Worm (Caenorhabditis elegans): ENCODE data around the gene C02F5.12.

Gene C02F5.12

DNA sequence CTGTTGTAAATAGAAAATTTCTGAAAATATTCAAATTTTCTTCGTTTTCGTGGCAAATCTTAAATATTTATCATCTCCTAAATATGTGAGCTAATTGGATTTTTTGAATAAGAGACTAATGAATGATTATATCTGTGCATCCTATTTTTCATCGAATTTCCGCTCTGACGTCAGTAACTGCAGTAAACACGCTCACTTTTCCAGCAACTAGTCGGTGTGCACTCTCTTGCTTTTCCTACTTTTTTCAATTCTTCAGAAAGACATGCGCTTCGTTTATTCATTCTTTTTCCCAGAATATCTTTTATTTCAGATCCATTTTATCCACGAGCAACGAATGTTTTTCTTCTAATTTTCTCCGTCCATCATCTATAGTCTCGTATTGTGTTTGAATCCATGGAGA is 13.3 kb downstream of the C02F5.12 start (continued):
- TF ChIP-seq zip-11 (GFP tag; IDR thresholded peaks at IDR 0.05) (no peak), tag-97 (GFP tag; IDR thresholded peaks at IDR 0.05) (no peak), php-3 (GFP tag; IDR thresholded peaks at IDR 0.05) (no peak), tra-1 (GFP tag; IDR thresholded peaks at IDR 0.05) (no peak), attf-4 (tag; optimal IDR thresholded peaks at IDR 0.05) (no peak), R02D3.7 (tag; optimal IDR thresholded peaks at IDR 0.05) (no peak), nhr-77 (tag; optimal IDR thresholded peaks at IDR 0.05) (no peak), aly-2 (tag; optimal IDR thresholded peaks at IDR 0.05) (no peak), nhr-42 (GFP tag; IDR thresholded peaks at IDR 0.05) (no peak)

- TF ChIP-seq nhr-102 (tag; optimal IDR thresholded peaks at IDR 0.05) (no peak), hlh-11 (tag; optimal IDR thresholded peaks at IDR 0.05) (no peak), spr-1 (tag; optimal IDR thresholded peaks at IDR 0.05) (no peak), ceh-32 (tag; optimal IDR thresholded peaks at IDR 0.05; ENCODE audit: poor library complexity) (no peak), nhr-11 (tag; optimal IDR thresholded peaks at IDR 0.05) (no peak), ztf-11 (tag; optimal IDR thresholded peaks at IDR 0.05) (no peak), unc-62 (GFP tag; optimal IDR thresholded peaks at IDR 0.05 in 1 of 2) (peak in 1 of 2 experiments; percentile 79), unc-62 (tag; optimal IDR thresholded peaks at IDR 0.05) (no peak), ces-1 (GFP tag; optimal IDR thresholded peaks at IDR 0.05) (no peak), aha-1 (tag) (no peak), ceh-20 (GFP tag; IDR thresholded peaks at IDR 0.05) (no peak), rbr-2 (tag; optimal IDR thresholded peaks at IDR 0.05) (no peak), sdz-12 (GFP tag; optimal IDR thresholded peaks at IDR 0.05) (no peak), nhr-42 (GFP tag; IDR thresholded peaks at IDR 0.05) (0 out of 2 replicates have a peak, but pooled peaks have one; percentile 50), nhr-76 (tag; optimal IDR thresholded peaks at IDR 0.05) (no peak), zip-2 (tag; optimal IDR thresholded peaks at IDR 0.05) (no peak), lin-29 (GFP tag; IDR thresholded peaks at IDR 0.05) (no peak), F49E8.2 (tag; optimal IDR thresholded peaks at IDR 0.05; ENCODE audit: borderline replicate concordance) (no peak), attf-4 (tag; optimal IDR thresholded peaks at IDR 0.05) (no peak)
Observed at ce11 chrIII:8228916-8229315, 13.9 kb downstream of the C02F5.12 start.

DNA sequence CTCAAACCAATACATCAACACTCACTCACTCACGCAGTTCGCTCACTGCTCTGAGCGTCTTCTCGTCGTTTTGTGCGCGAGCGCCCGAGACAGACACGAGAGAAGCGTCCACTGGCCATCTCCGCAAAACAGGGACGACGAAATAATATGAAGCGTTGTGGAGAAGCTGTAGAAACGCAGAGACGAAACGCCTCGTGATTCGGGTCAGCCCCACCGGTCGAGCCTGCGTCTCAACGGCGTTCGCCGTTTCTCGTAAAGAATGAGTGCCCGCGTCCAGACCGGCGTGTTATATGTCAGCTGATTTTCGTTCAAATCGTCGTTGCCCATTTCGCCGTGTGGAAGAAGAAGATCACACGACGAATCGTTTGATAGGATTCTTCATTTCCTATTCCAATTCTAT is 15.3 kb downstream of the C02F5.12 start, which contains the start of gene fbxl-1:
fbxl-1 (plus strand) TSS at position 320 of the 400 bp plus-strand sequence.
- TF ChIP-seq mdl-1 (tag; optimal IDR thresholded peaks at IDR 0.05) (peak; percentile 67 to 97), rbr-2 (tag; optimal IDR thresholded peaks at IDR 0.05) (peak; percentile 87), lin-39 (tag; optimal IDR thresholded peaks at IDR 0.05) (peak; percentile 12), vab-7 (GFP tag; IDR thresholded peaks at IDR 0.05) (peak; percentile 62), ZK546.5 (tag; optimal IDR thresholded peaks at IDR 0.05) (peak in 1 of 2 experiments; percentile 39), attf-4 (tag; optimal IDR thresholded peaks at IDR 0.05) (no peak), lsy-2 (tag; optimal IDR thresholded peaks at IDR 0.05) (peak; percentile 80 to 82), nhr-76 (tag; optimal IDR thresholded peaks at IDR 0.05) (no peak), F26F4.8 (GFP tag; conservative IDR thresholded peaks at IDR 0.05) (no peak), ZK337.2 (GFP tag; IDR thresholded peaks at IDR 0.05) (no peak), nhr-42 (GFP tag; IDR thresholded peaks at IDR 0.05) (peak; percentile 41; the same call in 1 of the 2 replicates), madf-9 (GFP tag; conservative IDR thresholded peaks at IDR 0.05) (peak; percentile 57; the same call in 1 of the 2 replicates), madf-5 (GFP tag; IDR thresholded peaks at IDR 0.05) (no peak), mxl-3 (GFP tag; optimal IDR thresholded peaks at IDR 0.05) (peak; percentile 86), snpc-1.2 (GFP tag; IDR thresholded peaks at IDR 0.05) (no peak), nhr-28 (tag; optimal IDR thresholded peaks at IDR 0.05) (peak; percentile 81), dpl-1 (GFP tag; optimal IDR thresholded peaks at IDR 0.05) (peak; percentile 16), lin-13 (GFP tag; optimal IDR thresholded peaks at IDR 0.05) (peak; percentile 37), gei-8 (GFP tag; optimal IDR thresholded peaks at IDR 0.05) (peak; percentile 5), daf-19 (GFP tag; conservative IDR thresholded peaks at IDR 0.05) (no peak), egl-43 (GFP tag; IDR thresholded peaks at IDR 0.05) (peak; percentile 79), aha-1 (tag) (peak; percentile 92), lin-1 (GFP tag; IDR thresholded peaks at IDR 0.05) (0 out of 2 replicates have a peak, but pooled peaks have one; percentile 35), jun-1 (tag; optimal IDR thresholded peaks at IDR 0.05) (peak; percentile 23), set-16 (GFP tag; IDR thresholded peaks at IDR 0.05) (peak; percentile 89), mep-1 (tag; optimal IDR thresholded peaks at IDR 0.05) (peak; percentile 90), nhr-6 (tag; optimal IDR thresholded peaks at IDR 0.05) (peak; percentile 76), unc-130 (GFP tag; optimal IDR thresholded peaks at IDR 0.05) (no peak), php-3 (GFP tag; IDR thresholded peaks at IDR 0.05) (0 out of 2 replicates have a peak, but pooled peaks have one; percentile 39), T26A8.4 (GFP tag; IDR thresholded peaks at IDR 0.05) (peak; percentile 60; the same call in 1 of the 2 replicates)

All from whole organism, L4 larva.